Fruit fly (Drosophila melanogaster) whole organism, embryonic: Measurements from ENCODE around the gene Zif.

Source experiments
- Adf1 ChIP-seq: fragments of 200-800 bp; sonication (Bioruptor generic); IDR thresholded peaks from 2 replicates; pipeline ENCODE4 v1.3.6; 2022; ENCODE audit warnings: missing biosample characterization, missing genetic modification characterization
- Blimp-1 ChIP-seq: fragments of 200-800 bp; sonication (Bioruptor generic); optimal IDR thresholded peaks from 3 replicates; lab custom pipeline; 2018; ENCODE audit warnings: missing biosample characterization, missing genetic modification characterization, mild to moderate bottlenecking, moderate library complexity, missing genetic modification reagents
- CG10654 ChIP-seq: fragments of 200-800 bp; sonication (Bioruptor generic); optimal IDR thresholded peaks from 2 replicates; lab custom pipeline; 2016; ENCODE audit warnings: missing biosample characterization, missing genetic modification characterization
- CG11695 ChIP-seq: fragments of 200-800 bp; sonication (Bioruptor generic); IDR thresholded peaks from 3 replicates; pipeline ENCODE4 v1.3.6; 2022; ENCODE audit warnings: missing biosample characterization, missing genetic modification characterization
- CG11723 ChIP-seq: fragments of 200-800 bp; sonication (Bioruptor generic); optimal IDR thresholded peaks from 2 replicates; lab custom pipeline; 2017; ENCODE audit warnings: missing biosample characterization, mild to moderate bottlenecking, missing genetic modification characterization
- CG1233 ChIP-seq: fragments of 200-800 bp; sonication (Bioruptor generic); optimal IDR thresholded peaks from 4 replicates; lab custom pipeline; 2018; ENCODE audit warnings: missing biosample characterization, mild to moderate bottlenecking, missing genetic modification characterization
- CG13894 ChIP-seq: fragments of 200-800 bp; sonication (Bioruptor generic); optimal IDR thresholded peaks from 3 replicates; lab custom pipeline; 2018; ENCODE audit warnings: missing biosample characterization, mild to moderate bottlenecking, missing genetic modification characterization, moderate library complexity
- CG14441 ChIP-seq: fragments of 200-800 bp; sonication (Bioruptor generic); IDR thresholded peaks from 2 replicates; pipeline ENCODE4 v1.3.6; 2022; ENCODE audit warnings: missing biosample characterization, missing genetic modification characterization
- CG14710 ChIP-seq: fragments of 200-800 bp; sonication (Bioruptor generic); optimal IDR thresholded peaks from 3 replicates; lab custom pipeline; 2019; ENCODE audit warnings: missing biosample characterization, mild to moderate bottlenecking, missing genetic modification characterization, moderate library complexity
- CG14965 ChIP-seq: fragments of 200-800 bp; sonication (Bioruptor generic); optimal IDR thresholded peaks from 2 replicates; lab custom pipeline; 2016; ENCODE audit warnings: missing biosample characterization, missing genetic modification characterization, borderline replicate concordance
- CG15269 ChIP-seq: fragments of 200-800 bp; sonication (Bioruptor generic); optimal IDR thresholded peaks from 2 replicates; lab custom pipeline; 2018; ENCODE audit warnings: missing biosample characterization, mild to moderate bottlenecking, missing genetic modification characterization, moderate library complexity
- CG15601 ChIP-seq: fragments of 200-800 bp; sonication (Bioruptor generic); optimal IDR thresholded peaks from 3 replicates; lab custom pipeline; 2019; ENCODE audit warnings: missing biosample characterization, mild to moderate bottlenecking, missing genetic modification characterization, moderate library complexity
- CG1603 ChIP-seq: fragments of 200-800 bp; sonication (Bioruptor generic); optimal IDR thresholded peaks from 2 replicates; lab custom pipeline; 2019; ENCODE audit warnings: missing biosample characterization, mild to moderate bottlenecking, missing genetic modification characterization, moderate library complexity
- CG2120 ChIP-seq: fragments of 200-800 bp; sonication (Bioruptor generic); optimal IDR thresholded peaks from 3 replicates; lab custom pipeline; 2016; ENCODE audit warnings: missing biosample characterization, missing genetic modification characterization
- CG34422 ChIP-seq: fragments of 200-800 bp; sonication (Bioruptor generic); IDR thresholded peaks from 3 replicates; pipeline ENCODE4 v1.3.6; 2022; ENCODE audit warnings: missing biosample characterization, missing genetic modification characterization
- CG4328 ChIP-seq: fragments of 200-800 bp; sonication (Bioruptor generic); optimal IDR thresholded peaks from 3 replicates; lab custom pipeline; 2017; ENCODE audit warnings: missing biosample characterization, missing genetic modification reagents, missing genetic modification characterization
- CG4360 ChIP-seq: fragments of 200-800 bp; sonication (Bioruptor generic); IDR thresholded peaks from 2 replicates; pipeline ENCODE4 v1.3.6; 2022; ENCODE audit warnings: missing biosample characterization, missing genetic modification characterization
- CG6683 ChIP-seq: fragments of 200-800 bp; sonication (Bioruptor generic); optimal IDR thresholded peaks from 2 replicates; lab custom pipeline; 2017; ENCODE audit warnings: missing biosample characterization, mild to moderate bottlenecking, missing genetic modification characterization, missing genetic modification reagents
- CG7786 ChIP-seq: fragments of 200-800 bp; sonication (Bioruptor generic); optimal IDR thresholded peaks from 2 replicates; lab custom pipeline; 2016; ENCODE audit warnings: missing biosample characterization, missing genetic modification characterization
- CG8478 ChIP-seq: fragments of >200 bp; optimal IDR thresholded peaks from 2 replicates; lab custom pipeline; 2018
- CG9609 ChIP-seq: fragments of 200-800 bp; sonication (Bioruptor generic); optimal IDR thresholded peaks from 3 replicates; lab custom pipeline; 2016; ENCODE audit warnings: missing biosample characterization, missing genetic modification characterization
- Chrac-16 ChIP-seq: fragments of 200-800 bp; sonication (Bioruptor generic); optimal IDR thresholded peaks from 3 replicates; lab custom pipeline; 2016; ENCODE audit warnings: missing biosample characterization, missing genetic modification characterization
- Dbx ChIP-seq: fragments of 200-800 bp; sonication (Bioruptor generic); IDR thresholded peaks from 3 replicates; pipeline ENCODE4 v1.3.6; 2022; ENCODE audit warnings: missing biosample characterization, missing genetic modification characterization
- Doc3 ChIP-seq: fragments of 200-800 bp; sonication (Bioruptor generic); IDR thresholded peaks from 3 replicates; pipeline ENCODE4 v1.3.6; 2022; ENCODE audit warnings: missing biosample characterization, missing genetic modification characterization; ENCODE audit not compliant: partially characterized antibody
- Gsc ChIP-seq: fragments of 200-800 bp; sonication (Bioruptor generic); IDR thresholded peaks from 2 replicates; pipeline ENCODE4 v1.3.6; 2022; ENCODE audit warnings: missing biosample characterization, missing genetic modification characterization
- Gug ChIP-seq: fragments of 200-800 bp; sonication (Bioruptor generic); IDR thresholded peaks from 4 replicates; pipeline ENCODE4 v1.3.6; 2022; ENCODE audit warnings: missing biosample characterization, missing genetic modification characterization
- Kr ChIP-seq: fragments of 200-800 bp; sonication (Bioruptor generic); optimal IDR thresholded peaks from 2 replicates; lab custom pipeline; 2017; ENCODE audit warnings: missing biosample characterization, mild to moderate bottlenecking, missing genetic modification characterization
- MESR4 ChIP-seq: fragments of 200-800 bp; sonication (Bioruptor generic); optimal IDR thresholded peaks from 2 replicates; lab custom pipeline; 2018; ENCODE audit warnings: missing biosample characterization, mild to moderate bottlenecking, missing genetic modification characterization, moderate library complexity
- Mes4 ChIP-seq: fragments of 200-800 bp; sonication (Bioruptor generic); optimal IDR thresholded peaks from 2 replicates; lab custom pipeline; 2016; ENCODE audit warnings: missing biosample characterization, missing genetic modification characterization
- PHDP ChIP-seq: fragments of 200-800 bp; sonication (Bioruptor generic); optimal IDR thresholded peaks from 3 replicates; lab custom pipeline; 2018; ENCODE audit warnings: missing biosample characterization, mild to moderate bottlenecking, missing genetic modification characterization, moderate library complexity
- ab ChIP-seq: fragments of 200-800 bp; sonication (Bioruptor generic); optimal IDR thresholded peaks from 2 replicates; lab custom pipeline; 2016; ENCODE audit warnings: missing biosample characterization, missing genetic modification characterization
- br ChIP-seq: fragments of >200 bp; optimal IDR thresholded peaks from 2 replicates; lab custom pipeline; 2017
- chif ChIP-seq, 2 experiments: fragments of 200-800 bp; sonication (Bioruptor generic); optimal IDR thresholded peaks; 3 replicates each; lab custom pipeline; 2016; ENCODE audit warnings: missing biosample characterization in 2 of 2, missing genetic modification characterization in 2 of 2
- dmrt99B ChIP-seq: fragments of 200-800 bp; sonication (Bioruptor generic); optimal IDR thresholded peaks from 2 replicates; lab custom pipeline; 2018; ENCODE audit warnings: missing biosample characterization, mild to moderate bottlenecking, missing genetic modification characterization, moderate library complexity
- ewg ChIP-seq: fragments of 200-800 bp; sonication (Bioruptor generic); optimal IDR thresholded peaks from 3 replicates; lab custom pipeline; 2017; ENCODE audit warnings: mild to moderate bottlenecking, missing biosample characterization, missing genetic modification reagents, missing genetic modification characterization
- gt ChIP-seq: fragments of 200-800 bp; sonication (Bioruptor generic); IDR thresholded peaks from 2 replicates; pipeline ENCODE4 v1.3.6; 2022; ENCODE audit warnings: missing biosample characterization, missing genetic modification characterization
- jumu ChIP-seq: fragments of 200-800 bp; sonication (Bioruptor generic); optimal IDR thresholded peaks from 3 replicates; lab custom pipeline; 2016; ENCODE audit warnings: missing biosample characterization, missing genetic modification characterization
- kah ChIP-seq: fragments of 200-800 bp; sonication (Bioruptor generic); optimal IDR thresholded peaks from 2 replicates; lab custom pipeline; 2018; ENCODE audit warnings: missing biosample characterization, mild to moderate bottlenecking, missing genetic modification characterization
- lola ChIP-seq, 3 experiments: fragments of >200 bp in 2 of 3; fragments of 200-800 bp in 1 of 3; sonication (Bioruptor generic) in 1 of 3; optimal IDR thresholded peaks; 2 replicates each; lab custom pipeline; 2017 to 2019; ENCODE audit warnings: missing biosample characterization in 3 of 3, missing genetic modification characterization in 3 of 3, mild to moderate bottlenecking in 1 of 3, moderate library complexity in 1 of 3
- mirr ChIP-seq: fragments of 200-800 bp; sonication (Bioruptor generic); optimal IDR thresholded peaks from 3 replicates; lab custom pipeline; 2018; ENCODE audit warnings: missing biosample characterization, mild to moderate bottlenecking, missing genetic modification characterization
- nom ChIP-seq: fragments of 200-800 bp; sonication (Bioruptor generic); optimal IDR thresholded peaks from 2 replicates; lab custom pipeline; 2017; ENCODE audit warnings: missing biosample characterization, missing genetic modification characterization, mild to moderate bottlenecking, moderate library complexity, missing genetic modification reagents
- p53 ChIP-seq: fragments of 200-800 bp; sonication (Bioruptor generic); optimal IDR thresholded peaks from 2 replicates; lab custom pipeline; 2016; ENCODE audit warnings: missing biosample characterization, missing genetic modification characterization
- repo ChIP-seq: fragments of 200-800 bp; sonication (Bioruptor generic); optimal IDR thresholded peaks from 2 replicates; lab custom pipeline; 2016; ENCODE audit warnings: missing biosample characterization, missing genetic modification characterization
- salm ChIP-seq: fragments of 200-800 bp; sonication (Bioruptor generic); optimal IDR thresholded peaks from 2 replicates; lab custom pipeline; 2018; ENCODE audit warnings: missing biosample characterization, mild to moderate bottlenecking, missing genetic modification characterization
- seq ChIP-seq: fragments of 200-800 bp; sonication (Bioruptor generic); IDR thresholded peaks from 2 replicates; pipeline ENCODE4 v1.3.6; 2022; ENCODE audit warnings: missing biosample characterization, missing genetic modification characterization
- sna ChIP-seq: fragments of 200-800 bp; sonication (Bioruptor generic); IDR thresholded peaks from 2 replicates; pipeline ENCODE4 v1.3.6; 2022; ENCODE audit warnings: missing biosample characterization, missing genetic modification characterization; ENCODE audit not compliant: partially characterized antibody
- tll ChIP-seq, 2 experiments: fragments of 200-800 bp in 1 of 2; fragments of >200 bp in 1 of 2; sonication (Bioruptor generic) in 1 of 2; optimal IDR thresholded peaks; 2 replicates each; lab custom pipeline; 2017 to 2019; ENCODE audit warnings: missing biosample characterization in 2 of 2, missing genetic modification characterization in 2 of 2, mild to moderate bottlenecking in 1 of 2, moderate library complexity in 1 of 2
- wor ChIP-seq: fragments of 200-800 bp; sonication (Bioruptor generic); IDR thresholded peaks from 2 replicates; pipeline ENCODE4 v1.3.6; 2022; ENCODE audit warnings: missing biosample characterization, missing genetic modification characterization

The Zif gene

dm6 chr3R:6410412-6411225, 46.3 kb upstream of the Zif start (continued):
- peak; percentile 80 for TF ChIP-seq CG6683 (GFP tag; lab: Kevin White, UChicago)
- peak; percentile 70 for TF ChIP-seq repo
- no peak for TF ChIP-seq Gsc
- peak; percentile 78 for TF ChIP-seq Blimp-1 (GFP tag; lab: Kevin White, UChicago)
- TF ChIP-seq CG4360: peak; percentile 47
- peak; percentile 88 for TF ChIP-seq CG1233 (GFP tag; lab: Kevin White, UChicago)
- peak; percentile 88 for TF ChIP-seq CG14710 (tag; lab: Kevin White, UChicago)
- TF ChIP-seq CG10654 (GFP tag; lab: Kevin White, UChicago): peak; percentile 51
- 0 out of 2 replicates have a peak, but pooled peaks have one; percentile 6 for TF ChIP-seq gt
- TF ChIP-seq PHDP (tag; lab: Kevin White, UChicago): peak; percentile 88
- TF ChIP-seq MESR4: no peak
- TF ChIP-seq wor (GFP tag; lab: Robert Waterston, UW): peak; percentile 71
- peak; percentile 23 for TF ChIP-seq Kr (GFP tag; lab: Kevin White, UChicago)
- peak; percentile 48 for TF ChIP-seq Adf1 (GFP tag; lab: Robert Waterston, UW)
- peak; percentile 84 for TF ChIP-seq CG15601
- TF ChIP-seq ewg: peak; percentile 82
- TF ChIP-seq CG15269: peak; percentile 89
- peak; percentile 85 for TF ChIP-seq CG9609 (GFP tag; lab: Kevin White, UChicago)
- TF ChIP-seq CG7786 (GFP tag; lab: Kevin White, UChicago): peak; percentile 75
- TF ChIP-seq chif (GFP tag; optimal IDR thresholded peaks at IDR 0.05; lab: Kevin White, UChicago): peak; percentile 78 to 83
- peak; percentile 80 for TF ChIP-seq CG1603
- peak; percentile 73 for TF ChIP-seq salm
- TF ChIP-seq Dbx (GFP tag; lab: Robert Waterston, UW): peak; percentile 64; the same call in 1 of the 3 replicates
- TF ChIP-seq lola (GFP tag; optimal IDR thresholded peaks at IDR 0.05; lab: Kevin White, UChicago): peak in 1 of 3 experiments; percentile 90
- TF ChIP-seq Chrac-16 (GFP tag; lab: Kevin White, UChicago): peak; percentile 79
- peak; percentile 61 for TF ChIP-seq kah (GFP tag; lab: Kevin White, UChicago)
- TF ChIP-seq CG34422 (GFP tag; lab: Robert Waterston, UW): peak; percentile 53; the same call in 2 of the 3 replicates
- TF ChIP-seq dmrt99B (tag; lab: Kevin White, UChicago): peak; percentile 95
- TF ChIP-seq CG4328 (GFP tag; lab: Kevin White, UChicago): peak; percentile 72
- TF ChIP-seq mirr (GFP tag; lab: Kevin White, UChicago): peak; percentile 80
- TF ChIP-seq sna (GFP tag; lab: Robert Waterston, UW): no peak
- TF ChIP-seq jumu (GFP tag; lab: Kevin White, UChicago): peak; percentile 68
- peak; percentile 92 for TF ChIP-seq nom (GFP tag; lab: Kevin White, UChicago)
- no peak for TF ChIP-seq br
- peak; percentile 92 for TF ChIP-seq CG2120
- peak; percentile 51 for TF ChIP-seq CG13894
- peak; percentile 61 for TF ChIP-seq p53
- no peak for TF ChIP-seq CG8478
- TF ChIP-seq Mes4 (GFP tag; lab: Kevin White, UChicago): peak; percentile 72
- TF ChIP-seq CG14965 (GFP tag; lab: Kevin White, UChicago): no peak
- no peak; the same call in 2 of the 4 replicates for TF ChIP-seq Gug (GFP tag; lab: Robert Waterston, UW)
- peak; percentile 81 for TF ChIP-seq CG11695 (GFP tag; lab: Robert Waterston, UW)
- peak; percentile 80 for TF ChIP-seq seq (GFP tag; lab: Robert Waterston, UW)
- 0 out of 2 replicates have a peak, but pooled peaks have one; percentile 46 for TF ChIP-seq CG14441 (GFP tag; lab: Robert Waterston, UW)
- no peak for TF ChIP-seq ab (GFP tag; lab: Kevin White, UChicago)
- TF ChIP-seq CG11723 (GFP tag; lab: Kevin White, UChicago): peak; percentile 79
- TF ChIP-seq tll (GFP tag; optimal IDR thresholded peaks at IDR 0.05; lab: Kevin White, UChicago): peak in 1 of 2 experiments; percentile 10
- TF ChIP-seq Doc3 (GFP tag; lab: Robert Waterston, UW): no peak
